Worm (Caenorhabditis elegans) whole organism, mixed stage, embryonic: Measurements from ENCODE around the gene rga-4.

ENCODE experiments used
- M03D4.4 ChIP-seq: sonication (generic microtip); optimal IDR thresholded peaks from 2 replicates; lab custom pipeline; 2017; ENCODE audit warnings: mild to moderate bottlenecking, missing genetic modification characterization, missing compliant biosample characterization
- bed-3 ChIP-seq: fragments of 200-800 bp; sonication (Bioruptor generic); optimal IDR thresholded peaks from 3 replicates; lab custom pipeline; 2018; ENCODE audit warnings: mild to moderate bottlenecking, missing genetic modification characterization, moderate library complexity, missing compliant biosample characterization
- ceh-39 ChIP-seq: fragments of 150-350 bp; optimal IDR thresholded peaks from 2 replicates; lab custom pipeline; 2014; ENCODE audit warnings: missing biosample characterization, missing genetic modification characterization
- ceh-43 ChIP-seq: fragments of 200-800 bp; sonication (Bioruptor generic); optimal IDR thresholded peaks from 2 replicates; lab custom pipeline; 2018; ENCODE audit warnings: mild to moderate bottlenecking, missing genetic modification characterization, moderate library complexity, missing compliant biosample characterization
- ceh-83 ChIP-seq: fragments of 200-800 bp; sonication (Bioruptor generic); optimal IDR thresholded peaks from 2 replicates; lab custom pipeline; 2018; ENCODE audit warnings: mild to moderate bottlenecking, missing genetic modification characterization, missing compliant biosample characterization
- ces-1 ChIP-seq: fragments of 150-350 bp; optimal IDR thresholded peaks from 2 replicates; lab custom pipeline; 2014; ENCODE audit warnings: missing biosample characterization, missing genetic modification reagents, missing genetic modification characterization
- cnd-1 ChIP-seq: fragments of 200-800 bp; sonication (Bioruptor generic); optimal IDR thresholded peaks from 2 replicates; lab custom pipeline; 2018; ENCODE audit warnings: mild to moderate bottlenecking, missing genetic modification characterization, missing compliant biosample characterization
- drap-1 ChIP-seq: fragments of 200-800 bp; sonication (Bioruptor generic); optimal IDR thresholded peaks from 3 replicates; lab custom pipeline; 2018; ENCODE audit warnings: mild to moderate bottlenecking, missing genetic modification characterization, missing compliant biosample characterization
- elt-1 ChIP-seq: sonication (generic microtip); optimal IDR thresholded peaks from 2 replicates; lab custom pipeline; 2017; ENCODE audit warnings: missing genetic modification characterization, mild to moderate bottlenecking, missing compliant biosample characterization, antibody characterized with exemption, moderate library complexity, borderline replicate concordance; ENCODE audit not compliant: insufficient read depth
- elt-3 ChIP-seq: fragments of 150-350 bp; optimal IDR thresholded peaks from 2 replicates; lab custom pipeline; 2014; ENCODE audit warnings: missing biosample characterization, missing genetic modification characterization
- flh-1 ChIP-seq: fragments of 200-800 bp; sonication (Bioruptor generic); optimal IDR thresholded peaks from 2 replicates; lab custom pipeline; 2018; ENCODE audit warnings: mild to moderate bottlenecking, missing genetic modification characterization, moderate library complexity, missing compliant biosample characterization
- ham-2 ChIP-seq: fragments of 200-800 bp; sonication (Bioruptor generic); optimal IDR thresholded peaks from 2 replicates; lab custom pipeline; 2018; ENCODE audit warnings: mild to moderate bottlenecking, missing genetic modification characterization, missing compliant biosample characterization
- hlh-1 ChIP-seq: fragments of 150-350 bp; optimal IDR thresholded peaks from 2 replicates; lab custom pipeline; 2014; ENCODE audit warnings: missing biosample characterization, missing genetic modification reagents, missing genetic modification characterization
- lin-13 ChIP-seq: fragments of 150-350 bp; optimal IDR thresholded peaks from 2 replicates; lab custom pipeline; 2014; ENCODE audit warnings: missing biosample characterization, missing genetic modification characterization
- lsy-2 ChIP-seq: fragments of 150-350 bp; optimal IDR thresholded peaks from 2 replicates; lab custom pipeline; 2014; ENCODE audit warnings: missing biosample characterization, missing genetic modification characterization
- mab-5 ChIP-seq: fragments of 150-350 bp; optimal IDR thresholded peaks from 2 replicates; lab custom pipeline; 2014; ENCODE audit warnings: missing biosample characterization, missing genetic modification characterization
- mep-1 ChIP-seq: fragments of 150-350 bp; optimal IDR thresholded peaks from 2 replicates; lab custom pipeline; 2017; ENCODE audit warnings: missing biosample characterization, missing genetic modification reagents, missing genetic modification characterization, inconsistent platforms
- mls-2 ChIP-seq: sonication (generic microtip); optimal IDR thresholded peaks from 2 replicates; lab custom pipeline; 2016; ENCODE audit warnings: mild to moderate bottlenecking, missing genetic modification characterization, moderate library complexity, missing compliant biosample characterization
- nhr-12 ChIP-seq: fragments of 150-350 bp; optimal IDR thresholded peaks from 2 replicates; lab custom pipeline; 2014; ENCODE audit warnings: missing biosample characterization, missing genetic modification characterization
- nhr-2 ChIP-seq: fragments of 150-350 bp; optimal IDR thresholded peaks from 2 replicates; lab custom pipeline; 2014; ENCODE audit warnings: missing biosample characterization, missing genetic modification characterization
- nhr-28 ChIP-seq: fragments of 150-350 bp; optimal IDR thresholded peaks from 2 replicates; lab custom pipeline; 2014; ENCODE audit warnings: missing biosample characterization, missing genetic modification characterization
- nhr-76 ChIP-seq: sonication (generic microtip); optimal IDR thresholded peaks from 2 replicates; lab custom pipeline; 2017; ENCODE audit warnings: missing biosample characterization, missing genetic modification characterization
- pha-4 ChIP-seq: fragments of 150-350 bp; optimal IDR thresholded peaks from 2 replicates; lab custom pipeline; 2018; ENCODE audit warnings: missing biosample characterization, missing genetic modification reagents, missing genetic modification characterization
- sem-2 ChIP-seq: fragments of 200-800 bp; sonication (Bioruptor generic); optimal IDR thresholded peaks from 2 replicates; lab custom pipeline; 2018; ENCODE audit warnings: mild to moderate bottlenecking, missing genetic modification characterization, missing compliant biosample characterization
- snpc-4 ChIP-seq: fragments of 150-350 bp; optimal IDR thresholded peaks from 2 replicates; lab custom pipeline; 2014; ENCODE audit warnings: missing biosample characterization, missing genetic modification characterization
- unc-39 ChIP-seq: fragments of 150-350 bp; optimal IDR thresholded peaks from 2 replicates; lab custom pipeline; 2014; ENCODE audit warnings: missing biosample characterization, missing genetic modification characterization
- unc-62 ChIP-seq: fragments of 150-350 bp; optimal IDR thresholded peaks from 2 replicates; lab custom pipeline; 2014; ENCODE audit warnings: missing biosample characterization, missing genetic modification reagents, missing genetic modification characterization
- zip-8 ChIP-seq: fragments of 150-350 bp; optimal IDR thresholded peaks from 2 replicates; lab custom pipeline; 2014; ENCODE audit warnings: missing biosample characterization, missing genetic modification characterization
- ztf-11 ChIP-seq: fragments of 150-350 bp; optimal IDR thresholded peaks from 2 replicates; lab custom pipeline; 2014; ENCODE audit warnings: missing biosample characterization, missing genetic modification characterization

The rga-4 gene

ce11 chrV:1408116-1408515 is 25.1 kb upstream of the rga-4 start:
- no peak for TF ChIP-seq M03D4.4 (tag; lab: Kevin White, UChicago)
- no peak for TF ChIP-seq elt-1 (tag; lab: Kevin White, UChicago)
- TF ChIP-seq ztf-11 (tag; lab: Kevin White, UChicago), result no peak
- no peak for TF ChIP-seq lin-13 (tag; lab: Kevin White, UChicago)
- no peak for TF ChIP-seq bed-3 (GFP tag; lab: Kevin White, UChicago)
- no peak for TF ChIP-seq flh-1
- no peak for TF ChIP-seq pha-4 (tag; lab: Kevin White, UChicago)
- TF ChIP-seq drap-1 (GFP tag; lab: Kevin White, UChicago), result no peak
- no peak for TF ChIP-seq ceh-39
- no peak for TF ChIP-seq hlh-1 (tag; lab: Kevin White, UChicago)
- no peak for TF ChIP-seq ham-2 (GFP tag; lab: Kevin White, UChicago)

ce11 chrV:1392900-1393299 is 9.8 kb upstream of the rga-4 start, which contains the start of gene Y75B7AR.1:
Gene Y75B7AR.1, minus strand, starts transcription at chrV:1393000.
- TF ChIP-seq snpc-4 (tag; lab: Kevin White, UChicago) (no peak), unc-62 (GFP tag; lab: Kevin White, UChicago) (no peak), cnd-1 (no peak), drap-1 (GFP tag; lab: Kevin White, UChicago) (no peak), bed-3 (GFP tag; lab: Kevin White, UChicago) (no peak), ceh-83 (no peak), ceh-43 (GFP tag; lab: Kevin White, UChicago) (no peak), hlh-1 (tag; lab: Kevin White, UChicago) (no peak), ces-1 (GFP tag; lab: Kevin White, UChicago) (no peak), mab-5 (tag; lab: Kevin White, UChicago) (no peak), sem-2 (GFP tag; lab: Kevin White, UChicago) (no peak), ztf-11 (tag; lab: Kevin White, UChicago) (no peak), M03D4.4 (tag; lab: Kevin White, UChicago) (no peak), mls-2 (tag; lab: Kevin White, UChicago) (no peak), nhr-2 (tag; lab: Kevin White, UChicago) (no peak), lsy-2 (no peak), elt-3 (tag; lab: Kevin White, UChicago) (no peak), unc-39 (no peak), mep-1 (no peak)

ce11 chrV:1390415-1390814 is 7.4 kb upstream of the rga-4 start:
- TF ChIP-seq M03D4.4 (tag; lab: Kevin White, UChicago), result no peak
- TF ChIP-seq ceh-83, result no peak
- TF ChIP-seq zip-8 (tag; lab: Kevin White, UChicago), result no peak
- TF ChIP-seq nhr-28 (tag; lab: Kevin White, UChicago), result no peak

DNA sequence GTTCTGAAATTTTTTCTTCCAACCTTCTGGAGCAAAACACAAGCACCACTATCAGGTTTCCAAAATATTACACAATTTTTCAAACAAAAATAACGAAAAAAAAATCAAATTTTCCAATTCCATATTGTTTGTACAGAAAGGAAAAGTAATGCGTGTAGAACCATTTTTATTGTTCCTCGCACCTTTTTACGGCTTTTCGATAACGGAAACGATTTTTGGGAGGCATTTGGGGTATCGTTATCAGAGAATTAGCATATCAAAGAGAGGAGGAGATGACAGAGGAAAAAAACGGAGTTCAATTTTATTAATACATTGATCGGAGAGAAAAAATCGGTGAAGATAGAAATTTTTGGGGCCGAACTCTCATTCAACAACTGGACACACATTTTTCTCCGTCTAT is 6.8 kb upstream of the rga-4 start:
- TF ChIP-seq elt-1 (tag; lab: Kevin White, UChicago), result no peak
- TF ChIP-seq, all 35 proteins: peak for 0

- TF ChIP-seq lin-13 (tag; lab: Kevin White, UChicago) (no peak), unc-62 (GFP tag; lab: Kevin White, UChicago) (no peak), ces-1 (GFP tag; lab: Kevin White, UChicago) (no peak), nhr-76 (tag; lab: Kevin White, UChicago) (no peak), nhr-12 (no peak), snpc-4 (tag; lab: Kevin White, UChicago) (no peak), nhr-2 (tag; lab: Kevin White, UChicago) (no peak), drap-1 (GFP tag; lab: Kevin White, UChicago) (no peak), bed-3 (GFP tag; lab: Kevin White, UChicago) (no peak), elt-3 (tag; lab: Kevin White, UChicago) (no peak), sem-2 (GFP tag; lab: Kevin White, UChicago) (no peak), ham-2 (GFP tag; lab: Kevin White, UChicago) (no peak), ceh-43 (GFP tag; lab: Kevin White, UChicago) (no peak), mab-5 (tag; lab: Kevin White, UChicago) (no peak), mls-2 (tag; lab: Kevin White, UChicago) (no peak), ztf-11 (tag; lab: Kevin White, UChicago) (no peak), ceh-39 (no peak), M03D4.4 (tag; lab: Kevin White, UChicago) (no peak), lsy-2 (no peak)
These were observed 5.2 kb upstream of the rga-4 start for ce11 chrV:1388247-1388646.
